Fruit fly (Drosophila melanogaster) whole organism, wandering third instar larva: Measurements from ENCODE around the gene CG3285.

ENCODE experiments used
- Abd-B ChIP-seq: fragments of >200 bp; optimal IDR thresholded peaks from 2 replicates; lab custom pipeline; 2017; ENCODE audit warnings: missing biosample characterization, missing genetic modification characterization
- CG9705 ChIP-seq: fragments of 200-800 bp; sonication (Bioruptor generic); optimal IDR thresholded peaks from 2 replicates; lab custom pipeline; 2018; ENCODE audit warnings: missing biosample characterization, mild to moderate bottlenecking, missing genetic modification characterization
- CrebA ChIP-seq: fragments of 200-800 bp; sonication (Bioruptor generic); optimal IDR thresholded peaks from 2 replicates; lab custom pipeline; 2016; ENCODE audit warnings: missing biosample characterization, mild to moderate bottlenecking, missing genetic modification characterization, borderline replicate concordance
- Dfd ChIP-seq: fragments of >200 bp; optimal IDR thresholded peaks from 2 replicates; lab custom pipeline; 2017; ENCODE audit warnings: missing biosample characterization, missing genetic modification characterization
- Dif ChIP-seq: fragments of 200-275, 200-300 bp; sonication (Bioruptor generic); optimal IDR thresholded peaks from 2 replicates; lab custom pipeline; 2018; ENCODE audit warnings: missing biosample characterization, missing genetic modification characterization; ENCODE audit not compliant: partially characterized antibody
- GATAd ChIP-seq: sonication (Bioruptor generic); optimal IDR thresholded peaks from 2 replicates; lab custom pipeline; 2016; ENCODE audit warnings: missing biosample characterization, missing genetic modification characterization
- HLH106 ChIP-seq: fragments of 200-800 bp; optimal IDR thresholded peaks from 3 replicates; lab custom pipeline; 2019; ENCODE audit warnings: missing biosample characterization, mild to moderate bottlenecking, missing genetic modification characterization, moderate library complexity
- Hnf4 ChIP-seq: fragments of 200-800 bp; sonication (Bioruptor generic); optimal IDR thresholded peaks from 2 replicates; lab custom pipeline; 2016; ENCODE audit warnings: missing biosample characterization, mild to moderate bottlenecking, missing genetic modification characterization
- Hr78 ChIP-seq: fragments of >200 bp; optimal IDR thresholded peaks from 2 replicates; lab custom pipeline; 2017; ENCODE audit warnings: missing biosample characterization, missing genetic modification characterization
- Hr83 ChIP-seq: fragments of 200-300 bp; sonication (Bioruptor generic); optimal IDR thresholded peaks from 2 replicates; lab custom pipeline; 2016; ENCODE audit warnings: missing biosample characterization, mild to moderate bottlenecking, missing genetic modification characterization, moderate library complexity; ENCODE audit not compliant: poor library complexity, severe bottlenecking
- Jra ChIP-seq: sonication (Bioruptor generic); optimal IDR thresholded peaks from 2 replicates; lab custom pipeline; 2016; ENCODE audit warnings: missing biosample characterization, missing genetic modification characterization
- Mio ChIP-seq: sonication (Bioruptor generic); optimal IDR thresholded peaks from 2 replicates; lab custom pipeline; 2016; ENCODE audit warnings: missing biosample characterization, missing genetic modification characterization
- N ChIP-seq: fragments of >200 bp; optimal IDR thresholded peaks from 2 replicates; lab custom pipeline; 2018; ENCODE audit warnings: missing biosample characterization, missing external identifiers, missing genetic modification characterization
- OdsH ChIP-seq: fragments of 200-800 bp; sonication (Bioruptor generic); optimal IDR thresholded peaks from 2 replicates; lab custom pipeline; 2016; ENCODE audit warnings: missing biosample characterization, mild to moderate bottlenecking, missing genetic modification characterization
- Rel ChIP-seq, 2 experiments: fragments of 200-800 bp; sonication (Bioruptor generic) in 1 of 2; optimal IDR thresholded peaks; 2 replicates in 1 of 2; 3 replicates in 1 of 2; lab custom pipeline; 2016 to 2019; ENCODE audit warnings: mild to moderate bottlenecking in 2 of 2, missing biosample characterization in 2 of 2, missing genetic modification characterization in 2 of 2, moderate library complexity in 1 of 2
- Sp1 ChIP-seq: fragments of 200-800 bp; sonication (Bioruptor generic); optimal IDR thresholded peaks from 3 replicates; lab custom pipeline; 2019; ENCODE audit warnings: missing biosample characterization, mild to moderate bottlenecking, missing genetic modification characterization, moderate library complexity
- br ChIP-seq: fragments of 200-800 bp; sonication (Bioruptor generic); optimal IDR thresholded peaks from 2 replicates; lab custom pipeline; 2016; ENCODE audit warnings: missing biosample characterization, missing genetic modification characterization
- brk ChIP-seq: fragments of 200-800 bp; sonication (Bioruptor generic); optimal IDR thresholded peaks from 2 replicates; lab custom pipeline; 2016; ENCODE audit warnings: missing biosample characterization, mild to moderate bottlenecking, missing genetic modification characterization
- dl ChIP-seq, 2 experiments: fragments of 175-275, 200-275 bp in 1 of 2; fragments of 200-275 bp in 1 of 2; sonication (Bioruptor generic); optimal IDR thresholded peaks; lab custom pipeline; 2018; ENCODE audit warnings: mild to moderate bottlenecking in 2 of 2, missing biosample characterization in 2 of 2, missing genetic modification characterization in 2 of 2, moderate library complexity in 2 of 2; ENCODE audit not compliant: partially characterized antibody in 2 of 2, insufficient read depth in 1 of 2
- dsf ChIP-seq: sonication (Bioruptor generic); optimal IDR thresholded peaks from 2 replicates; lab custom pipeline; 2016; ENCODE audit warnings: missing biosample characterization, missing genetic modification characterization, borderline replicate concordance
- ey ChIP-seq: fragments of 200-800 bp; sonication (Bioruptor generic); optimal IDR thresholded peaks from 2 replicates; lab custom pipeline; 2016; ENCODE audit warnings: missing biosample characterization, missing genetic modification characterization
- fru ChIP-seq: fragments of 200-800 bp; sonication (Bioruptor generic); optimal IDR thresholded peaks from 3 replicates; lab custom pipeline; 2016; ENCODE audit warnings: missing biosample characterization, mild to moderate bottlenecking, missing genetic modification characterization
- h ChIP-seq: fragments of 200-800 bp; sonication (Bioruptor generic); optimal IDR thresholded peaks from 3 replicates; lab custom pipeline; 2016; ENCODE audit warnings: missing biosample characterization, mild to moderate bottlenecking, missing genetic modification characterization
- jim ChIP-seq: fragments of 175-275, 200-325 bp; sonication (Bioruptor generic); optimal IDR thresholded peaks from 2 replicates; lab custom pipeline; 2016; ENCODE audit warnings: missing biosample characterization, mild to moderate bottlenecking, missing genetic modification characterization
- lola ChIP-seq: fragments of >200 bp; optimal IDR thresholded peaks from 2 replicates; lab custom pipeline; 2017; ENCODE audit warnings: missing biosample characterization, missing genetic modification characterization
- pan ChIP-seq: fragments of >200 bp; optimal IDR thresholded peaks from 2 replicates; lab custom pipeline; 2017
- psq ChIP-seq: fragments of 200-800 bp; sonication (Bioruptor generic); optimal IDR thresholded peaks from 3 replicates; lab custom pipeline; 2017; ENCODE audit warnings: missing biosample characterization, mild to moderate bottlenecking, missing genetic modification characterization, moderate library complexity
- rgr ChIP-seq: fragments of 200-800 bp; sonication (Bioruptor generic); optimal IDR thresholded peaks from 3 replicates; lab custom pipeline; 2016; ENCODE audit warnings: missing biosample characterization, mild to moderate bottlenecking, missing genetic modification characterization
- sage ChIP-seq: fragments of 200-800 bp; sonication (Bioruptor generic); optimal IDR thresholded peaks from 2 replicates; lab custom pipeline; 2016; ENCODE audit warnings: missing biosample characterization, mild to moderate bottlenecking, missing genetic modification characterization
- sv ChIP-seq: fragments of 200-800 bp; sonication (Bioruptor generic); optimal IDR thresholded peaks from 3 replicates; lab custom pipeline; 2016; ENCODE audit warnings: missing biosample characterization, missing genetic modification characterization
- tai ChIP-seq: sonication (Bioruptor generic); optimal IDR thresholded peaks from 2 replicates; lab custom pipeline; 2016; ENCODE audit warnings: missing biosample characterization, missing genetic modification characterization
- woc ChIP-seq: sonication (Bioruptor generic); optimal IDR thresholded peaks from 2 replicates; lab custom pipeline; 2016; ENCODE audit warnings: missing biosample characterization, mild to moderate bottlenecking, missing genetic modification characterization

Gene CG3285

DNA sequence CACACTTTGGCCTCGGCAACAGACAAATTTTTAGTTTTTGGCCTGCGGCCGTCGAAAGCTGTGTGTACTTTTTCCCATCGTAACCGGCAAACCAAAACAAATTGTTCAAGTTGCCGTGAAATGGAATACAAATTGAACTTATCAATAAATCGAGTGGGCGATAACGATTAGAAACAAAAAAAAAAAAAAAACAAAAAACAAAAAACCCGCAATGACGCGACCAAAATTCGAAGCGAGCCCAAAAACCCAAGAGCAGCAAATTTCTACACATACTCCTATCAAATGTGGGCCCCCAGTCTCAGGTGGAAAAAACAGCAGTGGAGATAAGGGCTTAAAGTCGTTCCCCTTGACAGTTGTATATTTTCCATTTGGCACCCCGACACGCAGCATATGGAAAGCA, 23.5 kb upstream of the CG3285 start:
- TF ChIP-seq sage (GFP tag; lab: Kevin White, UChicago) (no peak), CrebA (peak; percentile 26), h (GFP tag; lab: Kevin White, UChicago) (peak; percentile 18), tai (GFP tag; lab: Kevin White, UChicago) (no peak), Rel (GFP tag; optimal IDR thresholded peaks at IDR 0.05; lab: Kevin White, UChicago) (no peak), Rel (tag; optimal IDR thresholded peaks at IDR 0.05; lab: Kevin White, UChicago) (peak; percentile 63)

DNA sequence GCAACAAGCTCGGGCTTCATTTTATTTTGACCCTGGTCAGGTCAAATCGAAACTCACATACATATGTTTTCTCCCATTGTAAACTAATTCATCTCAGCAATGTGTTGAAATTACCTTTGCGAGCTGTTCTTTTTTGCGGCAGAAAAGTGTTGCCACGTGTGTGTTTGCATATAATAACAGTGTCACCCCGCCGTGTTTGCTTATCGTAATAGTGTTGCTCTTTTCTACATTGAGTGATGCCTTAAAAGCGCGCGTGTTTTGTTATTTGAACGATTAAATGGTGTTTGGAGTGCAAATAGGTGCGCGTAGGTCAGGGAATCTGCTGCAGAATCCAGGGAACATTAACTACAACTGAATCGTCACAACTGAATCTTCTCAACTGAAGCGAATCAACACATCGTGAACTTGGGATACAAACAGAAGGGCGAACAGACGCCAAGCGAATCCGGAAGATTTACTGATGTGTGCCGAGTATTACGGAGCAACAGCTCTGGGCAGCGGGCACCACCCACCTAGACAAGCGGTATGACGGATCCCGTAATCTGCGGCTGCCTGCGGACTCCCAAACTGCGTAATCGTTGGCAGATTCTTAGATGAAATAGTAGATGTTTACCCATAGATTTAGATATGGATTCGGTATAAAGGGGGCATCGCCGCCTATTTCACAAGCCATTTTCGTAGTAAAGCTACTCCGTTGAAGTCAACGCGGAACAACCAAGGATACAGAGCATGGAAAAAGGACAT, 22.0 kb upstream of the CG3285 start, which contains the start of gene CG15406:
Gene CG15406, plus strand, starts transcription at position 694 of the 744 bp plus-strand sequence.
- TF ChIP-seq dsf (GFP tag; lab: Kevin White, UChicago): no peak
- TF ChIP-seq woc (GFP tag; lab: Kevin White, UChicago): no peak
- TF ChIP-seq h (GFP tag; lab: Kevin White, UChicago): no peak
- TF ChIP-seq Dif (GFP tag; lab: Kevin White, UChicago): no peak
- no peak for TF ChIP-seq Sp1
- TF ChIP-seq pan: no peak

DNA sequence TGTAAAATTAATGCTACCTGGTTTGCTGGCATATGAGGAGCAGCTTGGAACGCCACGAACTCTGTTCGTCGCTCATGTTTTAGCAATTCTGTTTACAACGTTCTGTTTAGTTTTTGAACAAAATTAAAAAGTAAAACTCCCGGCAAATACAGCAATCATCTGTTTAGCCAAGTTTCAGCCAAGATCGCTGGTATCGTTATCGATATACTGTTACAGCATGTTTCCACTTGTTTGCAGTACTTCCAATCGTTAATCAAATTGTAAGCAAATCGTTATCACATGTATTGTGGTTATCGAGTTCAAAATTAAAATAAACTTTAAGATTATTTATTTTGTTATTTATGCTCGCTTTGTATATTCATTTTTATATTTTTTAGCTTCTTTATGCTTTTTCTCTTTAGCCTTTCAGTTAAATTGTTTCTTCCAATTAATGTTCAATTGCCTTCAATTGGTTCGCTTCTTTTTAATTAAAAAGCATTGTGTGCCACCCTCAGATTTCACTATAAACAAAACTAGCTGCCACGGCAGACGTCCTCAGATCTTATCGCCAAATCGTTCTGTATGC, 10.9 kb upstream of the CG3285 start, which contains the start of the genes Fign and CG8837:
Gene Fign, minus strand, starts transcription at position 142 of the 565 bp plus-strand sequence.
Gene CG8837, plus strand, starts transcription at position 515 of the 565 bp plus-strand sequence.
- TF ChIP-seq brk (GFP tag; lab: Kevin White, UChicago) (no peak), N (peak; percentile 80), Rel (GFP tag; optimal IDR thresholded peaks at IDR 0.05; lab: Kevin White, UChicago) (no peak), Rel (tag; optimal IDR thresholded peaks at IDR 0.05; lab: Kevin White, UChicago) (peak; percentile 90)

DNA sequence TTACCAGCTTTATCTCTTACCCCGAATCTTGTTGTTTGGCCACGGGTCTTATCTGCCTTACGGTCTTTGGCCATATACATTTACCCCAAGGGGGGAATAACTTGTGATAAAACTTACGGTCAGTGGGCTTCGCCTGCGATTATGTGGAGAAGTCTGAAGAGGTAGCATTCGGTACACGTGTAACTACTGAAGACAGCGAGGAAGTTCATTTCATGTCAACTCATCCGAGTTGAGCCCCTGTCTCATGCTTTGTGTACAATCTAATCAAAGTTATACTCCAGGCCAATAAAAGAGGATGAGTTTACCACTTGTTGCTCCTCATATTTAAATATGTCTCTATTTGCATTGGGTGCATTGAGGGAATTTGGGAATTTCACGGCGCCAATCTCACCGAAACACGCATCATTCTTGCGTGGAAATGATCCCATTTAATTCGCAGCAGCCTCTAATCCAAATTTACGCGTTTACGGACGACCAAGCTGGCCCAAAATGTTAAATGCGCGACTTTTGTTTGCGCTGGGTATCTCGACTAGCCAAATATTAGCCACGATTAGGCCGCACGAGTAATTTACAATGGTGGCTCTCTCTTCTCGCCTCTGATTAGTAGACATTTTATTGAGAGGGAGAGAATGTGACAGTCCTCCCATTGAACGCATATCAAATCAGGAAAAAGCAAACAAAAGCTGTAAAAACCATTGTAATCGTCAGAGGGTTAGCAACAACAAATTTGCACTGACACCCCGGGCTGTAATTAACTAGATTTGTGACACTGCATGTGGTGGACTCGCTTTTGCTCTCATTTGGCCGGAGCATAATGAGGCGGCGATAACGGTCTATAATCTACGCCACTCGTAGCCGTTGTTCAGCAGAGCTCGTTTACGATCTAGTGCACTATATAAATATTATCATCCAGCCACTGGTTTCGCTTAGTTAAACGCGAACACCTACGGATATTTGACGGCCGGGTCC, 7.1 kb upstream of the CG3285 start, which contains the start of gene CG33281:
Gene CG33281, plus strand, starts transcription at position 919 of the 969 bp plus-strand sequence.
- TF ChIP-seq Hr78 (no peak), OdsH (GFP tag; lab: Kevin White, UChicago) (no peak), Abd-B (GFP tag; lab: Kevin White, UChicago) (no peak), jim (GFP tag; lab: Kevin White, UChicago) (no peak), ey (GFP tag; lab: Kevin White, UChicago) (no peak), h (GFP tag; lab: Kevin White, UChicago) (no peak), dsf (GFP tag; lab: Kevin White, UChicago) (no peak), HLH106 (tag; lab: Kevin White, UChicago) (no peak), sv (GFP tag; lab: Kevin White, UChicago) (no peak), psq (GFP tag; lab: Kevin White, UChicago) (no peak), dl (GFP tag; optimal IDR thresholded peaks at IDR 0.05; lab: Kevin White, UChicago; ENCODE audit: insufficient read depth in 1 of 2, partially characterized antibody in 2 of 2) (no peak), Dfd (GFP tag; lab: Kevin White, UChicago) (no peak), Hnf4 (GFP tag; lab: Kevin White, UChicago) (no peak), Jra (GFP tag; lab: Kevin White, UChicago) (no peak), lola (no peak), N (no peak)

DNA sequence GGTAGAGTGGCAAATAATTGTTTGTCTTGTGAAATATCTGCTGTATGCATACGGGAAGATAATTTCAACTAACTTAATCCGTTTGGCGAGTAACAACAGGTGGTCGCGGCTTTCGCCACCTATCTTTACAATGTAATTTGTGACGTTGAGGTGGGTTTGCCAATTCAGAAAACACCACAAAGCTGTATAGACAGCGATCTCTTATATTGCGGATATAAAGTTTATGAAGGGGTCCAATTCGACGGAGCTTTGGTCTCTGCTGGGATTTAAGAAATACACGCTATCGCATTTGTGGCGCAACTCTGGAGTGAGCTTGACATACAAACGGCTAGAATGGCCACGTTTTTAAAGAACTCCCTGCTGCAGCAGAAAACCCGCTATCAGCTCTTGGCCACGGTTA, 3.1 kb upstream of the CG3285 start, which contains the start of gene CG33282:
Gene CG33282, plus strand, starts transcription at position 301 of the 400 bp plus-strand sequence.
- no peak for TF ChIP-seq Dif (GFP tag; lab: Kevin White, UChicago)
- TF ChIP-seq Hr83 (GFP tag; lab: Kevin White, UChicago): no peak
- TF ChIP-seq Abd-B (GFP tag; lab: Kevin White, UChicago): no peak
- no peak for TF ChIP-seq GATAd (GFP tag; lab: Kevin White, UChicago)
- no peak for TF ChIP-seq dl (GFP tag; optimal IDR thresholded peaks at IDR 0.05; lab: Kevin White, UChicago; ENCODE audit: insufficient read depth in 1 of 2, partially characterized antibody in 2 of 2)
- TF ChIP-seq br: no peak
- TF ChIP-seq CG9705 (GFP tag; lab: Kevin White, UChicago): no peak
- no peak for TF ChIP-seq Rel (GFP tag; optimal IDR thresholded peaks at IDR 0.05; lab: Kevin White, UChicago)
- no peak for TF ChIP-seq Rel (tag; optimal IDR thresholded peaks at IDR 0.05; lab: Kevin White, UChicago)
- no peak for TF ChIP-seq fru (GFP tag; lab: Kevin White, UChicago)
- no peak for TF ChIP-seq h (GFP tag; lab: Kevin White, UChicago)
- TF ChIP-seq Dfd (GFP tag; lab: Kevin White, UChicago): no peak
- TF ChIP-seq rgr (GFP tag; lab: Kevin White, UChicago): no peak
- TF ChIP-seq Jra (GFP tag; lab: Kevin White, UChicago): no peak
- no peak for TF ChIP-seq woc (GFP tag; lab: Kevin White, UChicago)
- TF ChIP-seq Hr78: no peak
- TF ChIP-seq Sp1: no peak
- TF ChIP-seq HLH106 (tag; lab: Kevin White, UChicago): no peak
- no peak for TF ChIP-seq Mio (GFP tag; lab: Kevin White, UChicago)
- no peak for TF ChIP-seq pan
